Fruit fly (Drosophila melanogaster) whole organism, larva: ENCODE results near the gene Cpr76Bd.

ENCODE experiments used
- noc ChIP-seq: fragments of 200-800 bp; sonication (Bioruptor generic); optimal IDR thresholded peaks from 3 replicates; lab custom pipeline; 2019; ENCODE audit warnings: missing biosample characterization, mild to moderate bottlenecking, missing genetic modification characterization, moderate library complexity

The Cpr76Bd gene

dm6 chr3L:19560695-19561246 lies 28.2 kb downstream of the Cpr76Bd start:
- peak; percentile 95 for TF ChIP-seq noc (tag; lab: Kevin White, UChicago)

dm6 chr3L:19561745-19562144 lies 29.2 kb downstream of the Cpr76Bd start:
- TF ChIP-seq noc (tag; lab: Kevin White, UChicago), result peak; percentile 96

dm6 chr3L:19562146-19562700 lies 29.7 kb downstream of the Cpr76Bd start:
- no peak for TF ChIP-seq noc (tag; lab: Kevin White, UChicago)

DNA sequence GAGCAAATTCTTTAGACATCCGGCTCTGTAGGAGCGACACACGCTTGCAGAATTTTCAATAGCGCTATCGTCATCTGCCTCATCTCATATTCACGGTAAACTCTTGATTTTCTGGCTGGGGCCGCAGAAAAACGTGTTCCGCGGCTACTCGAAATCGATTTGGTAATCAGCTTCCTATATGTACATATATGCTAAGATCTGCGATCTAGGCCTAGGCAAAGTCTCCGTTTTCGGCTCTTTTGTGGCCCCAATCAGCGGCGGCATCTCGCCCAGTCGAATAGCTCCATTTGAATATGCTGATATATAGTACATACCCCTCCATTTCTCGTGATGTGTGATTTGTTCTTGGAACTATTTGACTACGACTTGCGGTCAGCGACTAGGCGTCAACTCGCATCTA lies 30.5 kb downstream of the Cpr76Bd start:
- TF ChIP-seq noc (tag; lab: Kevin White, UChicago), result no peak

dm6 chr3L:19564905-19565700 lies 32.6 kb downstream of the Cpr76Bd start:
- TF ChIP-seq noc (tag; lab: Kevin White, UChicago), result no peak

- TF ChIP-seq noc (tag; lab: Kevin White, UChicago), result no peak
These were observed 33.6 kb downstream of the Cpr76Bd start for dm6 chr3L:19566127-19566526.

dm6 chr3L:19568999-19569398 lies 36.5 kb downstream of the Cpr76Bd start:
- no peak for TF ChIP-seq noc (tag; lab: Kevin White, UChicago)

- no peak for TF ChIP-seq noc (tag; lab: Kevin White, UChicago)
These were observed 36.9 kb downstream of the Cpr76Bd start for dm6 chr3L:19569407-19569806.

DNA sequence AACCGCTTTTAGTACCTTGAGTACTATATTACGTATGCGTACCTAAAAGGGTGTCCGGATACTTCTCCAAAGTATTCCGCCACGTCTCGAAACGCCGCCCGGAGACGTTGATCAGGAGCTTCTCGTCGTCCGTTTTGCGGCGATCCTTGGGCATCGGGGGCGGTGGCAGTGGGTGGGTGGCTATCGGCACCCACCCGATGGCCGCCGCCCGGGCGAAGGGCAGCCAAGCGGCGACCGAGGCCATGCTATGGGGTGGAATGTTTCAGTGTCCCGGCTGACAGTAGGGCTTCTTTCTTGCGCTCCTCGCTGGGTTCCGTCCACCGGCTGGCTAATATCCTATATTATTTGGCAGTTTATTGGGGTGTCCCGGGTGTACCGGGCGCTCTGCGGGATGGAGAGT lies 41.9 kb downstream of the Cpr76Bd start:
- TF ChIP-seq noc (tag; lab: Kevin White, UChicago), result no peak

dm6 chr3L:19575650-19576049 lies 43.1 kb downstream of the Cpr76Bd start:
- TF ChIP-seq noc (tag; lab: Kevin White, UChicago), result no peak

- TF ChIP-seq noc (tag; lab: Kevin White, UChicago), result no peak
These were observed 46.8 kb downstream of the Cpr76Bd start for dm6 chr3L:19579346-19579745.

- TF ChIP-seq noc (tag; lab: Kevin White, UChicago), result no peak
These were observed 48.2 kb downstream of the Cpr76Bd start for dm6 chr3L:19580709-19581227.

- TF ChIP-seq noc (tag; lab: Kevin White, UChicago), result no peak
These were observed 51.9 kb downstream of the Cpr76Bd start, which contains the start of gene Shal for dm6 chr3L:19584369-19584915. TSS of gene Shal (minus strand) at chr3L:19584568.

DNA sequence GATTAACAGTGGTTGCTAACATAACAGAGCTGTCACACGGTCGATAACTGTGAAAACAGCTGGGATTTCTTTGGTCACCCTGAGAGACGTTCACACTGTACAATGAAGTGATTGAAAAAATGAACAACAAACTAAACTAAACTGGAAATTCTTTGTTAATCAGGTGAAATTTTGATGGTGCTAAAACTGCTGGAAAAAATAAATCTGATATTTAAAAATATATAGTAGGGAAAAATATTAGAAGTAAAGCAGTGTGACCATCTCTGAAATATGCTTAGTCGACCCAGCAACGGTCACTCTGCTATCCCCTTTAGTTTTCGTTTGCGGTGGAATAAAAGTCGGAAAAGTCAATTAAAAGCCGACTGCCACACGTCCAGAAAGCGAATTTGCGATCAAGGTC lies 53.4 kb downstream of the Cpr76Bd start, which contains the start of the genes CG9231 and CG9330:
CG9231 (minus strand) TSS at position 25 of the 400 bp plus-strand sequence.
CG9330 (plus strand) TSS at position 275 of the 400 bp plus-strand sequence.
- no peak for TF ChIP-seq noc (tag; lab: Kevin White, UChicago)
